Fruit fly (Drosophila melanogaster) whole organism, wandering third instar larva: Measurements from ENCODE around the gene CG1637.

Experiments
- Abd-B ChIP-seq: fragments of >200 bp; optimal IDR thresholded peaks from 2 replicates; lab custom pipeline; 2017; ENCODE audit warnings: missing biosample characterization, missing genetic modification characterization
- CG9705 ChIP-seq: fragments of 200-800 bp; sonication (Bioruptor generic); optimal IDR thresholded peaks from 2 replicates; lab custom pipeline; 2018; ENCODE audit warnings: missing biosample characterization, mild to moderate bottlenecking, missing genetic modification characterization
- CrebA ChIP-seq: fragments of 200-800 bp; sonication (Bioruptor generic); optimal IDR thresholded peaks from 2 replicates; lab custom pipeline; 2016; ENCODE audit warnings: missing biosample characterization, mild to moderate bottlenecking, missing genetic modification characterization, borderline replicate concordance
- Dfd ChIP-seq: fragments of >200 bp; optimal IDR thresholded peaks from 2 replicates; lab custom pipeline; 2017; ENCODE audit warnings: missing biosample characterization, missing genetic modification characterization
- Dif ChIP-seq: fragments of 200-275, 200-300 bp; sonication (Bioruptor generic); optimal IDR thresholded peaks from 2 replicates; lab custom pipeline; 2018; ENCODE audit warnings: missing biosample characterization, missing genetic modification characterization; ENCODE audit not compliant: partially characterized antibody
- GATAd ChIP-seq: sonication (Bioruptor generic); optimal IDR thresholded peaks from 2 replicates; lab custom pipeline; 2016; ENCODE audit warnings: missing biosample characterization, missing genetic modification characterization
- HLH106 ChIP-seq: fragments of 200-800 bp; optimal IDR thresholded peaks from 3 replicates; lab custom pipeline; 2019; ENCODE audit warnings: missing biosample characterization, mild to moderate bottlenecking, missing genetic modification characterization, moderate library complexity
- Hnf4 ChIP-seq: fragments of 200-800 bp; sonication (Bioruptor generic); optimal IDR thresholded peaks from 2 replicates; lab custom pipeline; 2016; ENCODE audit warnings: missing biosample characterization, mild to moderate bottlenecking, missing genetic modification characterization
- Hr83 ChIP-seq: fragments of 200-300 bp; sonication (Bioruptor generic); optimal IDR thresholded peaks from 2 replicates; lab custom pipeline; 2016; ENCODE audit warnings: missing biosample characterization, mild to moderate bottlenecking, missing genetic modification characterization, moderate library complexity; ENCODE audit not compliant: poor library complexity, severe bottlenecking
- Jra ChIP-seq: sonication (Bioruptor generic); optimal IDR thresholded peaks from 2 replicates; lab custom pipeline; 2016; ENCODE audit warnings: missing biosample characterization, missing genetic modification characterization
- Mio ChIP-seq: sonication (Bioruptor generic); optimal IDR thresholded peaks from 2 replicates; lab custom pipeline; 2016; ENCODE audit warnings: missing biosample characterization, missing genetic modification characterization
- Myc ChIP-seq: fragments of >200 bp; optimal IDR thresholded peaks from 2 replicates; lab custom pipeline; 2017
- N ChIP-seq: fragments of >200 bp; optimal IDR thresholded peaks from 2 replicates; lab custom pipeline; 2018; ENCODE audit warnings: missing biosample characterization, missing external identifiers, missing genetic modification characterization
- OdsH ChIP-seq: fragments of 200-800 bp; sonication (Bioruptor generic); optimal IDR thresholded peaks from 2 replicates; lab custom pipeline; 2016; ENCODE audit warnings: missing biosample characterization, mild to moderate bottlenecking, missing genetic modification characterization
- Sp1 ChIP-seq: fragments of 200-800 bp; sonication (Bioruptor generic); optimal IDR thresholded peaks from 3 replicates; lab custom pipeline; 2019; ENCODE audit warnings: missing biosample characterization, mild to moderate bottlenecking, missing genetic modification characterization, moderate library complexity
- Vsx2 ChIP-seq: fragments of 200-300, 225-300 bp; sonication (Bioruptor generic); optimal IDR thresholded peaks from 2 replicates; lab custom pipeline; 2018; ENCODE audit warnings: missing biosample characterization, missing genetic modification characterization; ENCODE audit not compliant: partially characterized antibody
- brk ChIP-seq: fragments of 200-800 bp; sonication (Bioruptor generic); optimal IDR thresholded peaks from 2 replicates; lab custom pipeline; 2016; ENCODE audit warnings: missing biosample characterization, mild to moderate bottlenecking, missing genetic modification characterization
- dl ChIP-seq, 2 experiments: fragments of 175-275, 200-275 bp in 1 of 2; fragments of 200-275 bp in 1 of 2; sonication (Bioruptor generic); optimal IDR thresholded peaks; lab custom pipeline; 2018; ENCODE audit warnings: mild to moderate bottlenecking in 2 of 2, missing biosample characterization in 2 of 2, missing genetic modification characterization in 2 of 2, moderate library complexity in 2 of 2; ENCODE audit not compliant: partially characterized antibody in 2 of 2, insufficient read depth in 1 of 2
- dmrt93B ChIP-seq: fragments of 200-800 bp; sonication (Bioruptor generic); optimal IDR thresholded peaks from 2 replicates; lab custom pipeline; 2018; ENCODE audit warnings: missing biosample characterization, mild to moderate bottlenecking, missing genetic modification characterization
- dsf ChIP-seq: sonication (Bioruptor generic); optimal IDR thresholded peaks from 2 replicates; lab custom pipeline; 2016; ENCODE audit warnings: missing biosample characterization, missing genetic modification characterization, borderline replicate concordance
- ey ChIP-seq: fragments of 200-800 bp; sonication (Bioruptor generic); optimal IDR thresholded peaks from 2 replicates; lab custom pipeline; 2016; ENCODE audit warnings: missing biosample characterization, missing genetic modification characterization
- foxo ChIP-seq, 2 experiments: fragments of 200-800 bp; sonication (Bioruptor generic); optimal IDR thresholded peaks; 2 replicates in 1 of 2; 3 replicates in 1 of 2; lab custom pipeline; 2016 to 2017; ENCODE audit warnings: missing biosample characterization in 2 of 2, missing genetic modification characterization in 2 of 2
- fru ChIP-seq: fragments of 200-800 bp; sonication (Bioruptor generic); optimal IDR thresholded peaks from 3 replicates; lab custom pipeline; 2016; ENCODE audit warnings: missing biosample characterization, mild to moderate bottlenecking, missing genetic modification characterization
- h ChIP-seq: fragments of 200-800 bp; sonication (Bioruptor generic); optimal IDR thresholded peaks from 3 replicates; lab custom pipeline; 2016; ENCODE audit warnings: missing biosample characterization, mild to moderate bottlenecking, missing genetic modification characterization
- jim ChIP-seq: fragments of 175-275, 200-325 bp; sonication (Bioruptor generic); optimal IDR thresholded peaks from 2 replicates; lab custom pipeline; 2016; ENCODE audit warnings: missing biosample characterization, mild to moderate bottlenecking, missing genetic modification characterization
- lola ChIP-seq: fragments of >200 bp; optimal IDR thresholded peaks from 2 replicates; lab custom pipeline; 2017; ENCODE audit warnings: missing biosample characterization, missing genetic modification characterization
- pan ChIP-seq: fragments of >200 bp; optimal IDR thresholded peaks from 2 replicates; lab custom pipeline; 2017
- psq ChIP-seq: fragments of 200-800 bp; sonication (Bioruptor generic); optimal IDR thresholded peaks from 3 replicates; lab custom pipeline; 2017; ENCODE audit warnings: missing biosample characterization, mild to moderate bottlenecking, missing genetic modification characterization, moderate library complexity
- rgr ChIP-seq: fragments of 200-800 bp; sonication (Bioruptor generic); optimal IDR thresholded peaks from 3 replicates; lab custom pipeline; 2016; ENCODE audit warnings: missing biosample characterization, mild to moderate bottlenecking, missing genetic modification characterization
- sage ChIP-seq: fragments of 200-800 bp; sonication (Bioruptor generic); optimal IDR thresholded peaks from 2 replicates; lab custom pipeline; 2016; ENCODE audit warnings: missing biosample characterization, mild to moderate bottlenecking, missing genetic modification characterization
- sv ChIP-seq: fragments of 200-800 bp; sonication (Bioruptor generic); optimal IDR thresholded peaks from 3 replicates; lab custom pipeline; 2016; ENCODE audit warnings: missing biosample characterization, missing genetic modification characterization
- tai ChIP-seq: sonication (Bioruptor generic); optimal IDR thresholded peaks from 2 replicates; lab custom pipeline; 2016; ENCODE audit warnings: missing biosample characterization, missing genetic modification characterization
- usp ChIP-seq: fragments of >200 bp; optimal IDR thresholded peaks from 2 replicates; lab custom pipeline; 2017; ENCODE audit warnings: missing biosample characterization, missing genetic modification characterization
- woc ChIP-seq: sonication (Bioruptor generic); optimal IDR thresholded peaks from 2 replicates; lab custom pipeline; 2016; ENCODE audit warnings: missing biosample characterization, mild to moderate bottlenecking, missing genetic modification characterization

The CG1637 gene

DNA sequence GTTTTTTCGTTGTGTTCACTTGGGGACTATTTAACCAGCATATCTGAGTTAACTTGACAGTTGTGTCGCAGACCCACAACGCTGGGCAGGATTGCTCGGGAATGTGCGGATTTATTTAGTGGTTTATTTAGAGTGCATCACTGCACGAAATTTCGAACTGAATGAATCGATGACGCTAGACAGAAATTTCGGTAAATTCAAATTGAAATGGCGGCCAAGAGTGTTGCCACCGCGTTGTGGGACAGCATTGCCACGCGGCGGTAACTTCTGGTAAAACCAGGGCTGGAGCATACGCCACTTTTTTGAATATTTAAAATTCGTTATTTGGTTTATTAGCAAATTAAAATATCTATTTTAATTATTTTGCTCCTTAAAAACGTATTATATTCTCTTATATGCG lies 23.0 kb downstream of the CG1637 start, which contains the start of gene feo:
TSS of gene feo (minus strand) at position 184 of the 400 bp plus-strand sequence.
- no peak for TF ChIP-seq sage (GFP tag; lab: Kevin White, UChicago)
- no peak for TF ChIP-seq Sp1 (GFP tag; lab: Kevin White, UChicago)
- no peak for TF ChIP-seq ey (GFP tag; lab: Kevin White, UChicago)
- no peak for TF ChIP-seq dmrt93B (GFP tag; lab: Kevin White, UChicago)
- TF ChIP-seq Mio, result no peak
- no peak for TF ChIP-seq CrebA
- no peak for TF ChIP-seq pan
- TF ChIP-seq Dif, result no peak
- no peak for TF ChIP-seq sv (GFP tag; lab: Kevin White, UChicago)
- no peak for TF ChIP-seq jim (GFP tag; lab: Kevin White, UChicago)

dm6 chrX:10848565-10848964 lies 29.1 kb downstream of the CG1637 start, which contains the start of gene CG2202:
CG2202 (plus strand) TSS chrX:10848757.
- TF ChIP-seq Dfd (no peak), Mio (no peak), dsf (no peak), rgr (GFP tag; lab: Kevin White, UChicago) (peak; percentile 11), Sp1 (GFP tag; lab: Kevin White, UChicago) (no peak), GATAd (GFP tag; lab: Kevin White, UChicago) (no peak)

- TF ChIP-seq Abd-B (GFP tag; lab: Kevin White, UChicago) (no peak), jim (GFP tag; lab: Kevin White, UChicago) (no peak), lola (GFP tag; lab: Kevin White, UChicago) (no peak), OdsH (GFP tag; lab: Kevin White, UChicago) (no peak), psq (GFP tag; lab: Kevin White, UChicago) (no peak), brk (GFP tag; lab: Kevin White, UChicago) (no peak), h (no peak), Jra (GFP tag; lab: Kevin White, UChicago) (no peak), N (GFP tag; lab: Kevin White, UChicago) (no peak), Mio (no peak), GATAd (GFP tag; lab: Kevin White, UChicago) (no peak), CG9705 (GFP tag; lab: Kevin White, UChicago) (no peak)
These were observed 30.2 kb downstream of the CG1637 start for dm6 chrX:10847447-10847846.

DNA sequence GAGAGGGAATG lies 30.5 kb downstream of the CG1637 start, which contains the start of gene Pgls:
TSS of gene Pgls (plus strand) at position 3 of the 11 bp plus-strand sequence.
- no peak for TF ChIP-seq dsf
- TF ChIP-seq Dfd, result no peak
- TF ChIP-seq usp (GFP tag; lab: Kevin White, UChicago), result no peak
- no peak for TF ChIP-seq tai (GFP tag; lab: Kevin White, UChicago)
- no peak for TF ChIP-seq CrebA
- TF ChIP-seq jim (GFP tag; lab: Kevin White, UChicago), result no peak
- TF ChIP-seq sv (GFP tag; lab: Kevin White, UChicago), result no peak
- no peak for TF ChIP-seq brk (GFP tag; lab: Kevin White, UChicago)
- no peak for TF ChIP-seq sage (GFP tag; lab: Kevin White, UChicago)
- no peak for TF ChIP-seq Hr83 (GFP tag; lab: Kevin White, UChicago)
- no peak for TF ChIP-seq HLH106 (tag; lab: Kevin White, UChicago)
- TF ChIP-seq pan, result no peak
- TF ChIP-seq dl (GFP tag; optimal IDR thresholded peaks at IDR 0.05; lab: Kevin White, UChicago; ENCODE audit: insufficient read depth in 1 of 2, partially characterized antibody in 2 of 2), result no peak
- no peak for TF ChIP-seq GATAd (GFP tag; lab: Kevin White, UChicago)
- no peak for TF ChIP-seq Vsx2 (GFP tag; lab: Kevin White, UChicago)
- TF ChIP-seq rgr (GFP tag; lab: Kevin White, UChicago), result no peak
- no peak for TF ChIP-seq Hnf4 (GFP tag; lab: Kevin White, UChicago)
- no peak for TF ChIP-seq Dif
- TF ChIP-seq Jra (GFP tag; lab: Kevin White, UChicago), result no peak
- TF ChIP-seq foxo (GFP tag; optimal IDR thresholded peaks at IDR 0.05; lab: Kevin White, UChicago), result no peak

DNA sequence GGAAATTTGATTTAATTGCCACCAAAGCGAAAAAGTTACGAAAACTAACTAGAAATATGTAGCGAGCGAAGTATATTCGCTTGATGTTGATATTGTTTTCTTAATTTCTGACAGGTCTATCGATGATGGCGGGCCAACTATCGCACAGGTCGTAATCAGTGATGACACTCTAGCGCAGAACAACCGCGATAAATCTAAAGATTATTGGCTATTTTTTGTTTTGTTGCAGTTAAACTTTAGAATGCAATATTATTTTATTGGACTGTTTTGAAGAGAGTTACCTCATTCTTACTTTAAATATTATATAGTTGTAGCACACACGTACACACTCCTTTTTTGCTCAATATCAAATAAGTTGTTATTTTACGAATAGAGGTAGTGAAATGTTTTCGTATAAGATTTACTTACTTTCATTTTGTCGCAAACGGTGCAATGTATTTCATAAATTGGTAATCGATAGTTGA lies 30.7 kb downstream of the CG1637 start, which contains the start of gene sbr:
TSS of gene sbr (minus strand) at position 121 of the 464 bp plus-strand sequence.
- TF ChIP-seq foxo (GFP tag; optimal IDR thresholded peaks at IDR 0.05; lab: Kevin White, UChicago), result peak in 1 of 2 experiments; percentile 31
- peak; percentile 28 for TF ChIP-seq fru (GFP tag; lab: Kevin White, UChicago)
- TF ChIP-seq HLH106 (tag; lab: Kevin White, UChicago), result peak; percentile 57
- no peak for TF ChIP-seq Dif
- no peak for TF ChIP-seq Abd-B (GFP tag; lab: Kevin White, UChicago)
- peak; percentile 11 for TF ChIP-seq ey (GFP tag; lab: Kevin White, UChicago)
- peak; percentile 53 for TF ChIP-seq h
- TF ChIP-seq Mio, result no peak
- peak; percentile 8 for TF ChIP-seq psq (GFP tag; lab: Kevin White, UChicago)
- TF ChIP-seq woc (GFP tag; lab: Kevin White, UChicago), result peak; percentile 71
- TF ChIP-seq Sp1 (GFP tag; lab: Kevin White, UChicago), result peak; percentile 18
- TF ChIP-seq rgr (GFP tag; lab: Kevin White, UChicago), result peak; percentile 51
- TF ChIP-seq Myc, result peak; percentile 76
- TF ChIP-seq, all 38 proteins: peak for 10
